Fruit fly (Drosophila melanogaster): Measurements from ENCODE around the gene CG14204.
A peak's percentile ranks its signal among the peaks of the same experiment; 100 is the strongest.

The CG14204 gene

DNA sequence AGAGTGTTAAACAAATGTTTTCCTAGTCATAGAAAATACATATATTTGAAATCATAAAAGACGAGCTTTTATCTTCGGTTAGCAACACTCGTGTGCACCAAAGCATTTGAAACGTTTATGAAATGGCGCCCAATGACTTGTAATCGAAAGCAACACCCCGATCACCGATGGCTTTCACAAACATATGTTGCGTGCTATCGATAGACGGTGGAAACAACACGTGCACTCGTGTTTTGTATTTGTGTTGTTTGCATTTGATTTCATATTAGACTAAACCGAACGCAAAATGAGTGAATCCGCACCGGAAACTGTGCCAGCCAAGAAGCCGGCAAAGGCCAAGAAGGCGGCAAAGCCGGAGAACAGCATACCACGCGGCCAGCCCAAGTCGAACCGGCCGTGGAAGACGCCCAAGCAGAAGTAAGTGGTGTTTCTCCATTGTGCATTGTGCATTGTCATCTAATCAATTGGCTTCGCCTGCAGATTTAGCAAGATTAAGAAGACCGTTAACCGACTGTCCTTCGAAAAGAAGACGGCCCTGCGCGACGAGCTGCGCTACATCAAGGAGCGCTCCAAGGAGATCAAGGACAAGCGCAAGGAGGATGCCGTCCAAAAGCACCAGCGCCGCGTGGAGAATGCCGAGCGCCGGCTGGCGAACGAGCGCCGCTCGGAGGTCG is 32.7 kb downstream of the CG14204 start, which contains the start of gene CG14210 (continued):
- no peak for TF ChIP-seq CG8089 (GFP tag; optimal IDR thresholded peaks at IDR 0.05)
- TF ChIP-seq BtbVII (GFP tag; optimal IDR thresholded peaks at IDR 0.05), result no peak
- TF ChIP-seq lola (GFP tag; optimal IDR thresholded peaks at IDR 0.05), result no peak
- TF ChIP-seq sim (GFP tag; IDR thresholded peaks at IDR 0.05), result no peak
- no peak for TF ChIP-seq CG33213 (GFP tag; optimal IDR thresholded peaks at IDR 0.05)
- no peak for TF ChIP-seq CG7556 (GFP tag; optimal IDR thresholded peaks at IDR 0.05)
- peak; percentile 71 for TF ChIP-seq CG13287 (GFP tag; IDR thresholded peaks at IDR 0.05; ENCODE audit: partially characterized antibody)
- no peak for TF ChIP-seq MTF-1 (GFP tag; optimal IDR thresholded peaks at IDR 0.05; ENCODE audit: borderline replicate concordance)
- no peak for TF ChIP-seq fru (optimal IDR thresholded peaks at IDR 0.05)
- TF ChIP-seq grau (tag; optimal IDR thresholded peaks at IDR 0.05), result no peak
- no peak for TF ChIP-seq CG18619 (GFP tag; optimal IDR thresholded peaks at IDR 0.05)
- TF ChIP-seq sens-2 (GFP tag; IDR thresholded peaks at IDR 0.05), result no peak
- no peak for TF ChIP-seq CG6272 (GFP tag; IDR thresholded peaks at IDR 0.05)
- TF ChIP-seq Hsf (GFP tag; optimal IDR thresholded peaks at IDR 0.05), result no peak
- peak; percentile 69 for TF ChIP-seq Max (GFP tag; optimal IDR thresholded peaks at IDR 0.05)
- no peak for TF ChIP-seq HHEX (GFP tag; optimal IDR thresholded peaks at IDR 0.05)
- no peak for TF ChIP-seq z (GFP tag; IDR thresholded peaks at IDR 0.05)
- TF ChIP-seq ato (GFP tag; IDR thresholded peaks at IDR 0.05; ENCODE audit: partially characterized antibody), result peak; percentile 69
- TF ChIP-seq Sry-δ (GFP tag; optimal IDR thresholded peaks at IDR 0.05), result peak; percentile 52
- no peak for TF ChIP-seq her (GFP tag; optimal IDR thresholded peaks at IDR 0.05)
- TF ChIP-seq yki (optimal IDR thresholded peaks at IDR 0.05), result no peak
- no peak for TF ChIP-seq CG30403 (GFP tag; optimal IDR thresholded peaks at IDR 0.05)
- no peak for TF ChIP-seq dysf (GFP tag; IDR thresholded peaks at IDR 0.05)
- TF ChIP-seq CG11560 (tag; IDR thresholded peaks at IDR 0.05), result no peak
- TF ChIP-seq Spps (tag; optimal IDR thresholded peaks at IDR 0.05), result no peak
- no peak for TF ChIP-seq pnt (GFP tag; optimal IDR thresholded peaks at IDR 0.05)
- no peak for TF ChIP-seq Nf-YB (GFP tag; optimal IDR thresholded peaks at IDR 0.05)
- peak; percentile 66; the same call in 1 of the 3 replicates for TF ChIP-seq hb (GFP tag; IDR thresholded peaks at IDR 0.05; ENCODE audit: partially characterized antibody)
- peak; percentile 75 for TF ChIP-seq bbx (GFP tag; IDR thresholded peaks at IDR 0.05; ENCODE audit: partially characterized antibody)
- no peak for TF ChIP-seq Nf-YC (tag; optimal IDR thresholded peaks at IDR 0.05)
- TF ChIP-seq MESR4 (GFP tag; optimal IDR thresholded peaks at IDR 0.05), result peak; percentile 57
- TF ChIP-seq sr (GFP tag; IDR thresholded peaks at IDR 0.05), result no peak
- TF ChIP-seq sna (GFP tag; IDR thresholded peaks at IDR 0.05; ENCODE audit: partially characterized antibody), result peak; percentile 44; the same call in 1 of the 2 replicates
- no peak for TF ChIP-seq Mrtf (GFP tag; IDR thresholded peaks at IDR 0.05)
- no peak for TF ChIP-seq ham (GFP tag; IDR thresholded peaks at IDR 0.05)
- no peak for TF ChIP-seq CG8290 (GFP tag; optimal IDR thresholded peaks at IDR 0.05)
- no peak for TF ChIP-seq CG8290 (tag; optimal IDR thresholded peaks at IDR 0.05)
- no peak for TF ChIP-seq Xrp1 (GFP tag; IDR thresholded peaks at IDR 0.05)
- no peak for TF ChIP-seq cg (GFP tag; optimal IDR thresholded peaks at IDR 0.05)
- TF ChIP-seq D19B (GFP tag; optimal IDR thresholded peaks at IDR 0.05), result no peak
- no peak for TF ChIP-seq CG13624 (GFP tag; optimal IDR thresholded peaks at IDR 0.05)
- no peak for TF ChIP-seq onecut (GFP tag; IDR thresholded peaks at IDR 0.05)
- TF ChIP-seq gem (tag; optimal IDR thresholded peaks at IDR 0.05), result no peak
- TF ChIP-seq CG18764 (GFP tag; optimal IDR thresholded peaks at IDR 0.05), result no peak
- no peak for TF ChIP-seq disco-r (GFP tag; optimal IDR thresholded peaks at IDR 0.05)
- no peak for TF ChIP-seq btn (GFP tag; optimal IDR thresholded peaks at IDR 0.05)
- TF ChIP-seq CG17186 (GFP tag; optimal IDR thresholded peaks at IDR 0.05), result peak; percentile 37
- TF ChIP-seq CG1832 (GFP tag; optimal IDR thresholded peaks at IDR 0.05), result no peak
- TF ChIP-seq Hr51 (GFP tag; optimal IDR thresholded peaks at IDR 0.05), result no peak
- no peak for TF ChIP-seq seq (GFP tag; IDR thresholded peaks at IDR 0.05)
- TF ChIP-seq CG14710 (tag; optimal IDR thresholded peaks at IDR 0.05), result peak; percentile 12
